Worm (Caenorhabditis elegans): ENCODE results near the gene nhr-94.

The nhr-94 gene

DNA sequence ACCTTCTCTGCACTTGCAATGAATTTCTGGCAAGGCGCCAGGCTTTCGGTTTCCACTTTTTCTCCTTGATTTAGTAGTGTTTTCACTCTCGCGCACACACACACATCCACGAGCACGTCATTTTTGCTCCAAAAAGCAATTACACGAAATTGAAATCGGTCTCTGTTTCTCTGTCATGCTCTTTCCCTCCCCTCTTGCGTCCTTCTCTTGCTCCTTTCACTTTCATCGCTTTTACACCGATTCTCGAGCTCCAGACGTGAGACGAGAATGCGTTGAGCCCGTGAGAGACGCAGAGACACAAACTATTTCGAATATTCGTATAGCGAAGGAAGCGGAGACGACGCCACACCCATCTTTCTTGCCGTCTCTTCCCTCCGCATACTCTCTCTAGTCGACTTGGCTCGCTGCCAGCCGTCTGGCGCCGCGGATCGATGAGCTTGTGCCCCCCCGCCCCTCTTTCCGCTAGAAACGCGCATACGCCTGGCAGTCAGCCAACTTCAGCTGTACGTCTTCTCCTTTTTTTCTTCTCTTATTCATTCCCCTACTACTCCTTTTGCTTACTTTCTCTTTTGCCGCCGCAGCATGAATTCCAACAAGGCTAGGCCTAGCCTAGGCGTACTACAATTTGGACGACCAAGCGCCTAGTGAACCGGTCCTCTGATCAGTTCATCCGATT is 42.0 kb upstream of the nhr-94 start:
- TF ChIP-seq egl-27 (tag; optimal IDR thresholded peaks at IDR 0.05) (no peak), nhr-25 (tag; optimal IDR thresholded peaks at IDR 0.05) (peak; percentile 69), lin-15B (tag; optimal IDR thresholded peaks at IDR 0.05) (peak; percentile 56), nhr-23 (tag; optimal IDR thresholded peaks at IDR 0.05) (peak; percentile 53), nhr-43 (tag; optimal IDR thresholded peaks at IDR 0.05; ENCODE audit: poor library complexity, severe bottlenecking) (no peak), eor-1 (tag; optimal IDR thresholded peaks at IDR 0.05) (no peak), zag-1 (tag; optimal IDR thresholded peaks at IDR 0.05) (peak; percentile 39), elt-3 (tag; optimal IDR thresholded peaks at IDR 0.05) (no peak), egl-5 (tag; optimal IDR thresholded peaks at IDR 0.05) (peak; percentile 41), ztf-4 (tag; optimal IDR thresholded peaks at IDR 0.05) (no peak), nhr-12 (tag; optimal IDR thresholded peaks at IDR 0.05) (no peak), ceh-82 (tag; optimal IDR thresholded peaks at IDR 0.05) (peak; percentile 55), fkh-2 (tag; optimal IDR thresholded peaks at IDR 0.05) (no peak), ceh-28 (tag; optimal IDR thresholded peaks at IDR 0.05) (peak; percentile 76), ztf-11 (tag; optimal IDR thresholded peaks at IDR 0.05) (no peak), nhr-76 (tag; optimal IDR thresholded peaks at IDR 0.05) (no peak), fos-1 (tag; optimal IDR thresholded peaks at IDR 0.05) (no peak), nfya-1 (tag; optimal IDR thresholded peaks at IDR 0.05; ENCODE audit: insufficient read depth) (peak; percentile 89), tbx-2 (tag; optimal IDR thresholded peaks at IDR 0.05) (peak; percentile 91), nhr-237 (tag; optimal IDR thresholded peaks at IDR 0.05) (no peak), snpc-4 (tag; optimal IDR thresholded peaks at IDR 0.05) (no peak), mdl-1 (tag; optimal IDR thresholded peaks at IDR 0.05) (peak; percentile 38), elt-2 (tag; optimal IDR thresholded peaks at IDR 0.05) (peak; percentile 57), lsy-12 (tag; optimal IDR thresholded peaks at IDR 0.05) (peak; percentile 50), pqm-1 (tag; optimal IDR thresholded peaks at IDR 0.05) (peak; percentile 18), nhr-28 (tag; optimal IDR thresholded peaks at IDR 0.05) (no peak), unc-39 (tag; optimal IDR thresholded peaks at IDR 0.05) (no peak), ceh-9 (tag; optimal IDR thresholded peaks at IDR 0.05) (no peak), ama-1 (optimal IDR thresholded peaks at IDR 0.05) (no peak), ceh-16 (tag; optimal IDR thresholded peaks at IDR 0.05) (no peak), fkh-10 (GFP tag; optimal IDR thresholded peaks at IDR 0.05) (peak; percentile 72), mml-1 (tag; optimal IDR thresholded peaks at IDR 0.05) (no peak), nhr-11 (tag; optimal IDR thresholded peaks at IDR 0.05) (peak; percentile 46), pha-4 (tag; optimal IDR thresholded peaks at IDR 0.05) (peak; percentile 26), skn-1 (tag; optimal IDR thresholded peaks at IDR 0.05) (peak; percentile 20), jun-1 (tag; optimal IDR thresholded peaks at IDR 0.05) (peak; percentile 67), daf-12 (tag; optimal IDR thresholded peaks at IDR 0.05) (no peak), aly-2 (tag; optimal IDR thresholded peaks at IDR 0.05) (no peak), hmg-11 (tag; optimal IDR thresholded peaks at IDR 0.05) (peak; percentile 80), ZK546.5 (tag; optimal IDR thresholded peaks at IDR 0.05) (no peak), lin-39 (tag; optimal IDR thresholded peaks at IDR 0.05) (peak; percentile 72), sea-2 (GFP tag; optimal IDR thresholded peaks at IDR 0.05) (peak; percentile 16), elt-1 (tag; optimal IDR thresholded peaks at IDR 0.05) (no peak), nhr-67 (tag; optimal IDR thresholded peaks at IDR 0.05) (no peak), R02D3.7 (tag; optimal IDR thresholded peaks at IDR 0.05) (peak; percentile 5), unc-62 (GFP tag; optimal IDR thresholded peaks at IDR 0.05) (no peak), nhr-77 (tag; optimal IDR thresholded peaks at IDR 0.05) (no peak)
